Worm (Caenorhabditis elegans) whole organism, L4/young adult: ENCODE measurements around the gene T07A5.7.

Experiments
- W03F9.2 ChIP-seq: fragments of 150-350 bp; optimal IDR thresholded peaks from 2 replicates; lab custom pipeline; 2014; ENCODE audit warnings: missing biosample characterization, missing genetic modification characterization
- dao-5 ChIP-seq: sonication (generic microtip); optimal IDR thresholded peaks from 2 replicates; lab custom pipeline; 2016; ENCODE audit warnings: missing genotype, missing genetic modification characterization, moderate library complexity, missing compliant biosample characterization
- him-1 ChIP-seq: sonication (generic microtip); optimal IDR thresholded peaks from 2 replicates; lab custom pipeline; 2016; ENCODE audit warnings: missing genotype, missing genetic modification reagents, missing genetic modification characterization, missing compliant biosample characterization

- TF ChIP-seq him-1 (no peak), dao-5 (tag; lab: Kevin White, UChicago) (no peak), W03F9.2 (tag; lab: Kevin White, UChicago) (no peak)
These were observed 42.5 kb upstream of the T07A5.7 start for ce11 chrIII:10353423-10353822.
